Fruit fly (Drosophila melanogaster) whole organism, embryonic: ENCODE measurements around the gene Sf3b2.

ENCODE experiments used
- B-H1 ChIP-seq: fragments of 200-800 bp; sonication (Bioruptor generic); IDR thresholded peaks from 3 replicates; pipeline ENCODE4 v1.3.6; 2022; ENCODE audit warnings: missing biosample characterization, missing genetic modification characterization
- CG10321 ChIP-seq: fragments of 200-800 bp; sonication (Bioruptor generic); IDR thresholded peaks from 2 replicates; pipeline ENCODE4 v1.3.6; 2022; ENCODE audit warnings: missing biosample characterization, missing genetic modification characterization
- CG10959 ChIP-seq: fragments of 200-800 bp; sonication (Bioruptor generic); IDR thresholded peaks from 2 replicates; pipeline ENCODE4 v1.3.6; 2022; ENCODE audit warnings: missing biosample characterization, missing genetic modification characterization
- CG11085 ChIP-seq: fragments of 200-800 bp; sonication (Bioruptor generic); IDR thresholded peaks from 2 replicates; pipeline ENCODE4 v1.3.6; 2022; ENCODE audit warnings: missing biosample characterization, missing genetic modification characterization
- CG12391 ChIP-seq: fragments of 200-800 bp; sonication (Bioruptor generic); optimal IDR thresholded peaks from 3 replicates; lab custom pipeline; 2018; ENCODE audit warnings: missing biosample characterization, mild to moderate bottlenecking, missing genetic modification characterization, moderate library complexity
- CG13287 ChIP-seq: fragments of 200-800 bp; sonication (Bioruptor generic); IDR thresholded peaks from 2 replicates; pipeline ENCODE4 v1.3.6; 2022; ENCODE audit warnings: missing biosample characterization, missing genetic modification characterization; ENCODE audit not compliant: partially characterized antibody
- CG13296 ChIP-seq: fragments of 200-800 bp; sonication (Bioruptor generic); optimal IDR thresholded peaks from 3 replicates; lab custom pipeline; 2018; ENCODE audit warnings: missing biosample characterization, mild to moderate bottlenecking, missing genetic modification characterization
- CG14014 ChIP-seq: fragments of 200-800 bp; sonication (Bioruptor generic); IDR thresholded peaks from 2 replicates; pipeline ENCODE4 v1.3.6; 2022; ENCODE audit warnings: missing biosample characterization, missing genetic modification characterization
- CG30403 ChIP-seq: fragments of 200-800 bp; sonication (Bioruptor generic); optimal IDR thresholded peaks from 3 replicates; lab custom pipeline; 2016; ENCODE audit warnings: missing biosample characterization, missing genetic modification characterization
- CG32767 ChIP-seq: fragments of 200-800 bp; sonication (Bioruptor generic); IDR thresholded peaks from 2 replicates; pipeline ENCODE4 v1.3.6; 2022; ENCODE audit warnings: missing biosample characterization, missing genetic modification characterization
- CG4854 ChIP-seq: fragments of 200-800 bp; sonication (Bioruptor generic); optimal IDR thresholded peaks from 2 replicates; lab custom pipeline; 2016; ENCODE audit warnings: missing biosample characterization, missing genetic modification characterization, inconsistent platforms
- CG6854 ChIP-seq: fragments of 200-800 bp; sonication (Bioruptor generic); optimal IDR thresholded peaks from 3 replicates; lab custom pipeline; 2017; ENCODE audit warnings: missing biosample characterization, mild to moderate bottlenecking, missing genetic modification characterization
- CG7271 ChIP-seq: fragments of 200-800 bp; sonication (Bioruptor generic); optimal IDR thresholded peaks from 2 replicates; lab custom pipeline; 2018; ENCODE audit warnings: missing biosample characterization, mild to moderate bottlenecking, missing genetic modification characterization, moderate library complexity
- CG7357 ChIP-seq: fragments of 200-800 bp; sonication (Bioruptor generic); IDR thresholded peaks from 3 replicates; pipeline ENCODE4 v1.3.6; 2022; ENCODE audit warnings: missing biosample characterization, missing genetic modification characterization
- CG7372 ChIP-seq: fragments of 200-800 bp; sonication (Bioruptor generic); IDR thresholded peaks from 2 replicates; pipeline ENCODE4 v1.3.6; 2022; ENCODE audit warnings: missing biosample characterization, missing genetic modification characterization
- CG7963 ChIP-seq: fragments of 200-800 bp; sonication (Bioruptor generic); IDR thresholded peaks from 3 replicates; pipeline ENCODE4 v1.3.6; 2022; ENCODE audit warnings: missing biosample characterization, missing genetic modification characterization; ENCODE audit not compliant: partially characterized antibody
- CG8765 ChIP-seq: fragments of 200-800 bp; sonication (Bioruptor generic); IDR thresholded peaks from 2 replicates; pipeline ENCODE4 v1.3.6; 2022; ENCODE audit warnings: missing biosample characterization, missing genetic modification characterization
- CG8944 ChIP-seq: fragments of 200-800 bp; sonication (Bioruptor generic); optimal IDR thresholded peaks from 3 replicates; lab custom pipeline; 2016; ENCODE audit warnings: missing biosample characterization, missing genetic modification characterization
- CG9609 ChIP-seq: fragments of 200-800 bp; sonication (Bioruptor generic); optimal IDR thresholded peaks from 3 replicates; lab custom pipeline; 2016; ENCODE audit warnings: missing biosample characterization, missing genetic modification characterization
- Ets65A ChIP-seq: fragments of 200-800 bp; sonication (Bioruptor generic); peaks from one replicate; lab custom pipeline; 2016; ENCODE audit warnings: missing biosample characterization, missing genetic modification characterization
- Hmx ChIP-seq: fragments of 200-800 bp; sonication (Bioruptor generic); optimal IDR thresholded peaks from 2 replicates; lab custom pipeline; 2016; ENCODE audit warnings: missing biosample characterization, missing genetic modification characterization
- Hr51 ChIP-seq, 2 experiments: fragments of 200-800 bp; sonication (Bioruptor generic); optimal IDR thresholded peaks; 2 replicates in 1 of 2; 3 replicates in 1 of 2; lab custom pipeline; 2016 to 2018; ENCODE audit warnings: missing biosample characterization in 2 of 2, missing genetic modification characterization in 2 of 2, mild to moderate bottlenecking in 1 of 2, moderate library complexity in 1 of 2
- MTF-1 ChIP-seq: fragments of 200-800 bp; sonication (Bioruptor generic); optimal IDR thresholded peaks from 2 replicates; lab custom pipeline; 2018; ENCODE audit warnings: missing biosample characterization, mild to moderate bottlenecking, missing genetic modification characterization, borderline replicate concordance
- NK7.1 ChIP-seq: fragments of 200-800 bp; sonication (Bioruptor generic); optimal IDR thresholded peaks from 3 replicates; lab custom pipeline; 2016; ENCODE audit warnings: missing biosample characterization, missing genetic modification characterization
- Opbp ChIP-seq: fragments of 200-800 bp; sonication (Bioruptor generic); IDR thresholded peaks from 3 replicates; pipeline ENCODE4 v1.3.6; 2022; ENCODE audit warnings: missing biosample characterization, missing genetic modification characterization; ENCODE audit not compliant: partially characterized antibody
- PHDP ChIP-seq: fragments of 200-800 bp; sonication (Bioruptor generic); optimal IDR thresholded peaks from 3 replicates; lab custom pipeline; 2018; ENCODE audit warnings: missing biosample characterization, mild to moderate bottlenecking, missing genetic modification characterization, moderate library complexity
- Poxn ChIP-seq: fragments of 200-800 bp; sonication (Bioruptor generic); IDR thresholded peaks from 2 replicates; pipeline ENCODE4 v1.3.6; 2022; ENCODE audit warnings: missing biosample characterization, missing genetic modification characterization
- Scr ChIP-seq: fragments of 200-800 bp; sonication (Bioruptor generic); IDR thresholded peaks from 2 replicates; pipeline ENCODE4 v1.3.6; 2022; ENCODE audit warnings: missing biosample characterization, missing genetic modification characterization; ENCODE audit not compliant: partially characterized antibody
- Six4 ChIP-seq: fragments of 200-800 bp; sonication (Bioruptor generic); optimal IDR thresholded peaks from 2 replicates; lab custom pipeline; 2016; ENCODE audit warnings: missing biosample characterization, missing genetic modification characterization
- Sox102F ChIP-seq: fragments of 200-800 bp; sonication (Bioruptor generic); optimal IDR thresholded peaks from 2 replicates; lab custom pipeline; 2018; ENCODE audit warnings: missing biosample characterization, mild to moderate bottlenecking, missing genetic modification characterization, moderate library complexity
- TFAM ChIP-seq: fragments of 200-800 bp; sonication (Bioruptor generic); optimal IDR thresholded peaks from 2 replicates; lab custom pipeline; 2017; ENCODE audit warnings: missing biosample characterization, missing genetic modification characterization, inconsistent platforms
- Trl ChIP-seq, 3 experiments: fragments of >200 bp in 2 of 3; fragments of 200-800 bp in 1 of 3; sonication (Bioruptor generic) in 1 of 3; optimal IDR thresholded peaks; 2 replicates in 1 of 3; 3 replicates in 2 of 3; lab custom pipeline; 2016 to 2017; ENCODE audit warnings: missing biosample characterization in 1 of 3, missing genetic modification characterization in 1 of 3
- abd-A ChIP-seq: fragments of 200-800 bp; sonication (Bioruptor generic); optimal IDR thresholded peaks from 3 replicates; lab custom pipeline; 2019; ENCODE audit warnings: missing biosample characterization, mild to moderate bottlenecking, missing genetic modification characterization, moderate library complexity
- ase ChIP-seq: fragments of 200-800 bp; sonication (Bioruptor generic); IDR thresholded peaks from 3 replicates; pipeline ENCODE4 v1.3.6; 2022; ENCODE audit warnings: missing biosample characterization, missing genetic modification characterization
- ewg ChIP-seq: fragments of 200-800 bp; sonication (Bioruptor generic); optimal IDR thresholded peaks from 3 replicates; lab custom pipeline; 2017; ENCODE audit warnings: mild to moderate bottlenecking, missing biosample characterization, missing genetic modification reagents, missing genetic modification characterization
- mld ChIP-seq: fragments of 200-800 bp; sonication (Bioruptor generic); IDR thresholded peaks from 3 replicates; pipeline ENCODE4 v1.3.6; 2022; ENCODE audit warnings: missing biosample characterization, missing genetic modification characterization; ENCODE audit not compliant: partially characterized antibody
- pan ChIP-seq, 4 experiments: fragments of >200 bp in 3 of 4; fragments of 200-800 bp in 1 of 4; sonication (Bioruptor generic) in 1 of 4; optimal IDR thresholded peaks in 3 of 4; IDR thresholded peaks in 1 of 4; 2 replicates each; pipeline versions ENCODE4 v1.3.6 to Lab custom; 2017 to 2022; ENCODE audit warnings: missing biosample characterization in 2 of 4, missing genetic modification characterization in 2 of 4, mixed read lengths in 1 of 4
- pb ChIP-seq: fragments of 200-800 bp; sonication (Bioruptor generic); optimal IDR thresholded peaks from 3 replicates; lab custom pipeline; 2016; ENCODE audit warnings: missing biosample characterization, missing genetic modification characterization
- peb ChIP-seq: fragments of 200-800 bp; sonication (Bioruptor generic); IDR thresholded peaks from 2 replicates; pipeline ENCODE4 v1.3.6; 2022; ENCODE audit warnings: missing biosample characterization, missing genetic modification characterization
- pfk ChIP-seq: fragments of 200-800 bp; sonication (Bioruptor generic); optimal IDR thresholded peaks from 2 replicates; lab custom pipeline; 2018; ENCODE audit warnings: missing biosample characterization, mild to moderate bottlenecking, missing genetic modification characterization, moderate library complexity
- pros ChIP-seq: fragments of 200-800 bp; sonication (Bioruptor generic); optimal IDR thresholded peaks from 3 replicates; lab custom pipeline; 2019; ENCODE audit warnings: missing biosample characterization, mild to moderate bottlenecking, missing genetic modification characterization, moderate library complexity
- repo ChIP-seq: fragments of 200-800 bp; sonication (Bioruptor generic); optimal IDR thresholded peaks from 2 replicates; lab custom pipeline; 2016; ENCODE audit warnings: missing biosample characterization, missing genetic modification characterization
- sens ChIP-seq: fragments of 200-800 bp; sonication (Bioruptor generic); peaks from one replicate; lab custom pipeline; 2016; ENCODE audit warnings: missing biosample characterization, missing genetic modification characterization
- sug ChIP-seq: fragments of 200-800 bp; optimal IDR thresholded peaks from 2 replicates; lab custom pipeline; 2019; ENCODE audit warnings: missing biosample characterization, mild to moderate bottlenecking, missing genetic modification characterization, moderate library complexity
- twi ChIP-seq: fragments of 200-800 bp; optimal IDR thresholded peaks from 2 replicates; lab custom pipeline; 2019; ENCODE audit warnings: missing biosample characterization, mild to moderate bottlenecking, missing genetic modification characterization, moderate library complexity
- usp ChIP-seq: fragments of >200 bp; optimal IDR thresholded peaks from 2 replicates; lab custom pipeline; 2017; ENCODE audit warnings: missing biosample characterization, missing genetic modification characterization
- vvl ChIP-seq: fragments of 200-800 bp; sonication (Bioruptor generic); IDR thresholded peaks from 2 replicates; pipeline ENCODE4 v1.3.6; 2022; ENCODE audit warnings: missing biosample characterization, missing genetic modification characterization

Gene Sf3b2

DNA sequence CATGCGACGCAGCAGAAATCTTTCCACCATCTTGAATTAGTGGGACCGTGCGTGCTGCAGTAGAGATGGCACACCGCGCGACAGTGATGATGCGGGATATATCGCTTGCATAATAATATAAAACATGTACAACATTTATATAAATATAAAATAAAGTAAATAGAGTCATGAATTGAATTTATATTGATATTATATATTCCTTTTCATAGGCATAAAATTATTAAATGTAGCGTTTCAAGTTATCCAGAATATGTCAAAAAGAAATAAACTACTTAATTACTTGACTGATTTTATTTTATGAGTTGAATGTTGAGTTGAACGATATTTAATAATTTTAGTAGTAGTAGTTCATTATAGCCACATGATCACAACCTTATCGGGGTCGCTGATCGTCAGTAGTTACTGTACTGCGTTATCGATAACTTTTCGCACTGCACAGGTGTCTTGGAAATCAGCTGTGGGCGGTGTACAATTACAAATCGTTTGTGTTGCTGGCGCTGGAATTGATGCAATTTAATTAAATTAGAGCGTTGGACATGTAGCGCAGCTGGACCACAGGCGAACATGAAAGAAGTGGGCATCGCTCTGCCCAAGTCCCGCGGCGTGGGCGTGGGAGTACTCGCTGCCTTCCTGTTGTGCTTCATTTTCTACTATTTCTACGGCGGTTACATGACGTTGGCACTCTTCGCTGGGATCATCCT, 41.1 kb downstream of the Sf3b2 start, which contains the start of the genes Chd1 and Bem46 (continued):
- TF ChIP-seq CG12391 (peak; percentile 91), TFAM (no peak), Trl (optimal IDR thresholded peaks at IDR 0.05; lab: Kevin White, UChicago) (no peak), Trl (GFP tag; optimal IDR thresholded peaks at IDR 0.05; lab: Kevin White, UChicago) (peak; percentile 58), ase (GFP tag; lab: Robert Waterston, UW) (peak; percentile 80; the same call in 2 of the 3 replicates), CG10321 (peak; percentile 33; the same call in 1 of the 2 replicates), twi (tag; lab: Kevin White, UChicago) (peak; percentile 81), Opbp (GFP tag; lab: Robert Waterston, UW) (no peak; the same call in 2 of the 3 replicates), CG7963 (GFP tag; lab: Robert Waterston, UW) (0 out of 3 replicates have a peak, but pooled peaks have one; percentile 13), PHDP (tag; lab: Kevin White, UChicago) (peak; percentile 82), mld (GFP tag; lab: Robert Waterston, UW) (no peak), CG4854 (GFP tag; lab: Kevin White, UChicago) (peak; percentile 64), pfk (GFP tag; lab: Kevin White, UChicago) (peak; percentile 44), peb (GFP tag; lab: Robert Waterston, UW) (0 out of 2 replicates have a peak, but pooled peaks have one; percentile 47), CG7372 (GFP tag; lab: Robert Waterston, UW) (peak; percentile 78), CG7271 (peak; percentile 47), abd-A (tag; lab: Kevin White, UChicago) (no peak), pan (optimal IDR thresholded peaks at IDR 0.05; lab: Kevin White, UChicago) (no peak), pan (GFP tag; optimal IDR thresholded peaks at IDR 0.05 in 1 of 2, IDR thresholded peaks at IDR 0.05 in 1 of 2) (peak in 1 of 2 experiments; percentile 86), CG32767 (GFP tag; lab: Robert Waterston, UW) (peak; percentile 54; the same call in 1 of the 2 replicates), usp (GFP tag; lab: Kevin White, UChicago) (no peak), vvl (GFP tag; lab: Robert Waterston, UW) (peak; percentile 84), CG14014 (GFP tag; lab: Robert Waterston, UW) (peak; percentile 84), CG9609 (GFP tag; lab: Kevin White, UChicago) (peak; percentile 63), CG10959 (GFP tag; lab: Robert Waterston, UW) (0 out of 2 replicates have a peak, but pooled peaks have one; percentile 33), Ets65A (GFP tag; lab: Kevin White, UChicago) (peak; percentile 97), CG11085 (GFP tag; lab: Robert Waterston, UW) (peak; percentile 57; the same call in 1 of the 2 replicates), NK7.1 (peak; percentile 56), repo (GFP tag; lab: Kevin White, UChicago) (no peak), pros (GFP tag; lab: Kevin White, UChicago) (peak; percentile 13), Scr (peak; percentile 74), MTF-1 (peak; percentile 37), B-H1 (peak; percentile 77), CG8944 (GFP tag; lab: Kevin White, UChicago) (peak; percentile 70), CG13287 (GFP tag; lab: Robert Waterston, UW) (no peak), pb (GFP tag; lab: Kevin White, UChicago) (no peak), Hr51 (GFP tag; optimal IDR thresholded peaks at IDR 0.05; lab: Kevin White, UChicago) (peak in 1 of 2 experiments; percentile 64), Hmx (GFP tag; lab: Kevin White, UChicago) (no peak), Poxn (GFP tag; lab: Robert Waterston, UW) (peak; percentile 44; the same call in 1 of the 2 replicates), CG13296 (GFP tag; lab: Kevin White, UChicago) (peak; percentile 84), sug (tag; lab: Kevin White, UChicago) (peak; percentile 89), ewg (GFP tag; lab: Kevin White, UChicago) (peak; percentile 77), sens (GFP tag; lab: Kevin White, UChicago) (peak; percentile 94), CG30403 (GFP tag; lab: Kevin White, UChicago) (peak; percentile 93), CG7357 (peak; percentile 64; the same call in 1 of the 3 replicates), CG6854 (GFP tag; lab: Kevin White, UChicago) (no peak), Sox102F (GFP tag; lab: Kevin White, UChicago) (no peak), CG8765 (GFP tag; lab: Robert Waterston, UW) (peak; percentile 66), Six4 (GFP tag; lab: Kevin White, UChicago) (peak; percentile 88)
